Worm (Caenorhabditis elegans) whole organism, young adult: ENCODE measurements around the gene faxc-2.

ENCODE experiments used
- F57C9.4 ChIP-seq: sonication (generic microtip); optimal IDR thresholded peaks from 2 replicates; lab custom pipeline; 2017; ENCODE audit warnings: mild to moderate bottlenecking, missing genetic modification characterization, missing compliant biosample characterization
- K12H6.12 ChIP-seq: fragments of 200-800 bp; sonication (Bioruptor generic); optimal IDR thresholded peaks from 2 replicates; lab custom pipeline; 2018; ENCODE audit warnings: mild to moderate bottlenecking, missing genetic modification characterization, missing compliant biosample characterization
- T07F8.4 ChIP-seq: sonication (generic microtip); optimal IDR thresholded peaks from 2 replicates; lab custom pipeline; 2016; ENCODE audit warnings: mild to moderate bottlenecking, missing genetic modification characterization, moderate library complexity, missing compliant biosample characterization
- Y95B8A.8 ChIP-seq: fragments of 200-800 bp; sonication (Bioruptor generic); IDR thresholded peaks from 2 replicates; pipeline ENCODE4 v1.3.6; 2022; ENCODE audit warnings: missing genetic modification reagents, missing genetic modification characterization, missing compliant biosample characterization
- ceh-79 ChIP-seq: sonication (generic microtip); optimal IDR thresholded peaks from 2 replicates; lab custom pipeline; 2017; ENCODE audit warnings: mild to moderate bottlenecking, missing genetic modification characterization, missing compliant biosample characterization
- ekl-4 ChIP-seq: fragments of 200-800 bp; sonication (Bioruptor generic); IDR thresholded peaks from 2 replicates; pipeline ENCODE4 v1.3.6; 2022; ENCODE audit warnings: missing genetic modification reagents, missing genetic modification characterization, missing compliant biosample characterization
- lsy-27 ChIP-seq: sonication (generic microtip); optimal IDR thresholded peaks from 2 replicates; lab custom pipeline; 2017; ENCODE audit warnings: missing genetic modification characterization, mild to moderate bottlenecking, missing compliant biosample characterization, antibody characterized with exemption, missing genotype, borderline replicate concordance; ENCODE audit not compliant: insufficient read depth
- nfya-1 ChIP-seq: sonication (generic microtip); optimal IDR thresholded peaks from 2 replicates; lab custom pipeline; 2017; ENCODE audit warnings: antibody characterized with exemption, missing compliant biosample characterization, missing genetic modification characterization, borderline replicate concordance; ENCODE audit not compliant: insufficient read depth

The faxc-2 gene

DNA sequence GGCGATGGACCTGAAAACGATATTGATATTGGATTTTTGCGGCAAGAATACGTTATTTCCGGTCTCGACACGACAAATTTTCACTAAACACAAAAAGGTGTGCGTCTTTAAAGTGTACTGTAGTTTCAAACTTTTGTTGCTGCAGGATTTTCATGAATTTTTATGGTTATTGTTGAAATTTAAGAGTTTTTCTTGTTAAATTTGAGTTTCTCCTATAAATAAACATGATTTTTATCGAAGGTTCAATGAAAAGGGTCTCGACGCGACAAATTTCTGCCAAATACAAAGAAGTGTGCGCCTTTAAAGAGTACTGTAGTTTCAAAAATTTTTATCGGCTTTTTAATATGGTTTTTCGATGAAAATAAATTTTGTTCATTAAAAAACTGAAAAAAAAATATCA, 30.9 kb downstream of the faxc-2 start (continued):
- TF ChIP-seq lsy-27 (tag; lab: Kevin White, UChicago) = no peak
- TF ChIP-seq K12H6.12 (tag; lab: Kevin White, UChicago) = no peak

DNA sequence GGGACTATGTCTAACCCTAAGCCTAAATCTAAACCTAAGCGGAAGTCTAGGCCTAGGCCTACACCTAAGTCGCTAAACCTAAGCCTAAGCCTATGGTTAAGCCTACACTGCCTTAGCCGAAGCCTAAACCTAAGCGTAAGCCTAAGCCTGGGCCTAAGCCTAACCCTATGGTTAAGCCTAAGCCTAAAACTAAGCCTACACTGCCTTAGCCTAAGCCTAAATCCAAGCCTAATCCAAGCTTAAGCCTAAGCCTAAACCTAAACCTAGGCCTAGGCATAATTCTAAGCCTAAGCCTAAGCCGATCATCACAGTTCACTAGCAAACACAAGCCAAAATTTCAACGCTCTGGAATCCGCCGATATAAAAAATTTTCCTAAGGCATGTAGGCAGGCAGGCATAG, 32.2 kb downstream of the faxc-2 start:
- TF ChIP-seq T07F8.4 = no peak
- peak; percentile 25; the same call in 1 of the 2 replicates for TF ChIP-seq ekl-4 (GFP tag; lab: Robert Waterston, UW)
- TF ChIP-seq, all 124 proteins: peak for 1

DNA sequence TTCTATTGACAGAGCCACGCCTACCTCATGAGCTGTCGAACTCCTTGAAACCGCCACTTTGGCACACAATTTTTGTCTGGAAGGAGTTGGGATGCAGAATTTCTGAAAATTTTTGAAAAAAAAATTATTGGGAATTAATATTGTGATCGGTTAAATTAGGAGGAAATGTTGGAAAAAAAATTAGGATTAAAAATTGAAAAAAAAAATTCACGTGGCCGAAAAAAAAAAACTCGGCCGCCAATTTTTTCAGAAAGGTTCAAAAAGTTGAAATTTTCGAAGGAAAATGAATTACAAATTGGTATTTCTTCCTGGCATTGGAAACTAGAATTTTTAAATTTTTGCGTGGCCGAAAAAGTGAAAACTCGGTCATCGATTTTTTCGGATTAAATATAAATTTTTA, 47.0 kb downstream of the faxc-2 start, which contains the start of gene dmsr-3:
TSS of gene dmsr-3 (minus strand) at position 101 of the 400 bp plus-strand sequence.
- TF ChIP-seq Y95B8A.8 (GFP tag; lab: Robert Waterston, UW) = no peak
- TF ChIP-seq F57C9.4 (tag; lab: Kevin White, UChicago) = no peak
- TF ChIP-seq nfya-1 (tag; lab: Kevin White, UChicago) = no peak
- no peak for TF ChIP-seq ceh-79 (tag; lab: Kevin White, UChicago)
